Worm (Caenorhabditis elegans) whole organism, late embryonic: ENCODE measurements around the gene grl-20.

Experiments used
- ceh-31 ChIP-seq: sonication (generic microtip); optimal IDR thresholded peaks from 2 replicates; lab custom pipeline; 2016; ENCODE audit warnings: missing genetic modification characterization, missing compliant biosample characterization
- lin-11 ChIP-seq: fragments of 200-800 bp; sonication (Bioruptor generic); optimal IDR thresholded peaks from 2 replicates; lab custom pipeline; 2018; ENCODE audit warnings: mild to moderate bottlenecking, missing genetic modification characterization, missing compliant biosample characterization
- nhr-232 ChIP-seq: sonication (generic microtip); optimal IDR thresholded peaks from 2 replicates; lab custom pipeline; 2016; ENCODE audit warnings: missing genetic modification characterization, missing compliant biosample characterization
- pqm-1 ChIP-seq: sonication (generic microtip); optimal IDR thresholded peaks from 2 replicates; lab custom pipeline; 2016; ENCODE audit warnings: missing genetic modification characterization, missing compliant biosample characterization
- rnt-1 ChIP-seq: sonication (generic microtip); optimal IDR thresholded peaks from 2 replicates; lab custom pipeline; 2016; ENCODE audit warnings: missing genetic modification characterization, missing compliant biosample characterization

- TF ChIP-seq rnt-1 = no peak
- no peak for TF ChIP-seq lin-11 (tag; lab: Kevin White, UChicago)
- TF ChIP-seq ceh-31 (tag; lab: Kevin White, UChicago) = no peak
- TF ChIP-seq pqm-1 (tag; lab: Kevin White, UChicago) = no peak
- no peak for TF ChIP-seq nhr-232
Observed at ce11 chrIV:2128761-2129160, at the start of gene grl-20.
